Worm (Caenorhabditis elegans): Measurements from ENCODE around the gene M05D6.9.

DNA sequence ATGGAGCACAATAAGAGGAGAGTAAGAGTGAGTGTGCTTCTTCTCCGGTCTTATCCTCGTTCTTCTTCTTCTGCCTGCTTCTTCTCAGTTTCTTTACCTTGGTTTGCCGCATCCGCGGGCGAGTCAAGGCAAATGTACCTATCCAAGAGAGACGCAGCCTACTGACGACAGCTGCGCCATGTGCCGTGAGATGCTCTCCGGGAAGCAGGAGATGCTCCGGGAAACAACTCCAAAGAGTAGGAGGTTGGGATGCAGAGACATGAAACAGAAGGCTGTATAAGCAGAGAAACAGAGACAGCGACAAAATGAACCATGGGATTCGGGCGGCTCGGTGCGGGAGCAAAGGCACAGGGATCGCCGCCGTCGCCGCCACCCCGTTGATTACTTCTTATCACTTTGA is 4.9 kb downstream of the M05D6.9 start:
- TF ChIP-seq aly-1 (tag; optimal IDR thresholded peaks at IDR 0.05) (no peak), tbx-37 (GFP tag; conservative IDR thresholded peaks at IDR 0.05) (no peak), ama-1 (optimal IDR thresholded peaks at IDR 0.05) (no peak), hnd-1 (tag; optimal IDR thresholded peaks at IDR 0.05) (no peak), pes-1 (GFP tag; IDR thresholded peaks at IDR 0.05) (no peak), hmbx-1 (tag; optimal IDR thresholded peaks at IDR 0.05) (no peak), flt-1 (GFP tag; IDR thresholded peaks at IDR 0.05) (no peak), ceh-36 (tag; optimal IDR thresholded peaks at IDR 0.05) (no peak), ceh-13 (GFP tag; optimal IDR thresholded peaks at IDR 0.05) (no peak)
